Worm (Caenorhabditis elegans) whole organism, L1 larva: Measurements from ENCODE around the gene gid-7.
A peak's percentile ranks its signal among the peaks of the same experiment; 100 is the strongest.

Experiments used
- C04F5.9 ChIP-seq: sonication (generic microtip); optimal IDR thresholded peaks from 2 replicates; lab custom pipeline; 2016; ENCODE audit warnings: missing genetic modification characterization, missing compliant biosample characterization
- C34B4.2 ChIP-seq: sonication (generic microtip); optimal IDR thresholded peaks from 2 replicates; lab custom pipeline; 2017; ENCODE audit warnings: mild to moderate bottlenecking, missing genetic modification characterization, missing compliant biosample characterization
- aha-1 ChIP-seq: fragments of 150-350 bp; optimal IDR thresholded peaks from 2 replicates; lab custom pipeline; 2014; ENCODE audit warnings: missing biosample characterization, missing genetic modification characterization
- ceh-82 ChIP-seq, 3 experiments: fragments of 150-350 bp in 1 of 3; sonication (generic microtip) in 2 of 3; optimal IDR thresholded peaks; 2 replicates each; lab custom pipeline; 2014 to 2017; ENCODE audit warnings: missing biosample characterization in 3 of 3, missing genetic modification characterization in 3 of 3
- ceh-90 ChIP-seq: sonication (generic microtip); optimal IDR thresholded peaks from 2 replicates; lab custom pipeline; 2016; ENCODE audit warnings: missing genetic modification characterization, missing compliant biosample characterization
- dpl-1 ChIP-seq, 3 experiments: fragments of 150-350 bp in 2 of 3; sonication (generic microtip) in 1 of 3; optimal IDR thresholded peaks; 2 replicates each; lab custom pipeline; 2014 to 2017; ENCODE audit warnings: missing biosample characterization in 3 of 3, missing genetic modification characterization in 3 of 3, missing genetic modification reagents in 3 of 3
- efl-1 ChIP-seq, 4 experiments: fragments of 150-350 bp; optimal IDR thresholded peaks in 3 of 4; peaks in 1 of 4; 1 replicate in 1 of 4; 2 replicates in 3 of 4; lab custom pipeline; 2014; ENCODE audit warnings: missing biosample characterization in 2 of 4, missing genetic modification characterization in 2 of 4, missing genetic modification reagents in 2 of 4
- efl-3 ChIP-seq: fragments of 200-800 bp; sonication (Bioruptor generic); optimal IDR thresholded peaks from 2 replicates; lab custom pipeline; 2018; ENCODE audit warnings: mild to moderate bottlenecking, missing genetic modification characterization, missing compliant biosample characterization
- egl-13 ChIP-seq: sonication (generic microtip); optimal IDR thresholded peaks from 2 replicates; lab custom pipeline; 2016; ENCODE audit warnings: missing genotype, missing genetic modification reagents, missing genetic modification characterization, missing compliant biosample characterization
- egl-27 ChIP-seq, 2 experiments: fragments of 150-350 bp in 1 of 2; sonication (generic microtip); optimal IDR thresholded peaks; 3 replicates each; lab custom pipeline; 2017 to 2018; ENCODE audit warnings: missing biosample characterization in 2 of 2, missing genetic modification characterization in 2 of 2, missing genetic modification reagents in 2 of 2
- elt-2 ChIP-seq: sonication (generic microtip); optimal IDR thresholded peaks from 2 replicates; lab custom pipeline; 2016; ENCODE audit warnings: missing genetic modification characterization, mild to moderate bottlenecking, inconsistent platforms, missing compliant biosample characterization, missing genetic modification reagents
- ets-5 ChIP-seq: fragments of 200-800 bp; sonication (Bioruptor generic); IDR thresholded peaks from 2 replicates; pipeline ENCODE4 v1.3.6; 2022; ENCODE audit warnings: missing genetic modification characterization, missing compliant biosample characterization
- fkh-4 ChIP-seq: sonication (generic microtip); optimal IDR thresholded peaks from 2 replicates; lab custom pipeline; 2016; ENCODE audit warnings: missing compliant biosample characterization, missing genetic modification characterization, borderline replicate concordance
- fkh-8 ChIP-seq: sonication (generic microtip); optimal IDR thresholded peaks from 2 replicates; lab custom pipeline; 2016; ENCODE audit warnings: mild to moderate bottlenecking, missing genetic modification characterization, missing compliant biosample characterization
- grh-1 ChIP-seq: fragments of 200-800 bp; sonication (Bioruptor generic); IDR thresholded peaks from 2 replicates; pipeline ENCODE4 v1.3.6; 2022; ENCODE audit warnings: missing genetic modification reagents, missing genetic modification characterization, missing compliant biosample characterization
- hlh-17 ChIP-seq: fragments of 200-800 bp; sonication (Bioruptor generic); optimal IDR thresholded peaks from 2 replicates; lab custom pipeline; 2018; ENCODE audit warnings: missing genetic modification characterization, mild to moderate bottlenecking, missing compliant biosample characterization, moderate library complexity, borderline replicate concordance
- hlh-4 ChIP-seq: sonication (generic microtip); optimal IDR thresholded peaks from 2 replicates; lab custom pipeline; 2016; ENCODE audit warnings: mild to moderate bottlenecking, missing genetic modification characterization, missing compliant biosample characterization
- hpl-2 ChIP-seq: fragments of 150-350 bp; optimal IDR thresholded peaks from 2 replicates; lab custom pipeline; 2014; ENCODE audit warnings: missing biosample characterization, missing genetic modification reagents, missing genetic modification characterization
- isw-1 ChIP-seq: fragments of 200-800 bp; sonication (Bioruptor generic); IDR thresholded peaks from 2 replicates; pipeline ENCODE4 v1.3.6; 2022; ENCODE audit warnings: missing genetic modification characterization, missing compliant biosample characterization
- jun-1 ChIP-seq: fragments of 150-350 bp; optimal IDR thresholded peaks from 2 replicates; lab custom pipeline; 2014; ENCODE audit warnings: missing biosample characterization, missing genetic modification reagents, missing genetic modification characterization
- lin-14 ChIP-seq: fragments of 200-800 bp; sonication (Bioruptor generic); optimal IDR thresholded peaks from 2 replicates; lab custom pipeline; 2018; ENCODE audit warnings: mild to moderate bottlenecking, missing genetic modification characterization, moderate library complexity, missing compliant biosample characterization
- lin-15B ChIP-seq: fragments of 150-350 bp; sonication (generic microtip); optimal IDR thresholded peaks from 3 replicates; lab custom pipeline; 2014; ENCODE audit warnings: missing biosample characterization, missing genetic modification characterization
- lin-35 ChIP-seq, 2 experiments: fragments of 150-350 bp; optimal IDR thresholded peaks; 2 replicates each; lab custom pipeline; 2014; ENCODE audit warnings: missing biosample characterization in 2 of 2, missing genetic modification characterization in 2 of 2, missing genetic modification reagents in 2 of 2
- lin-39 ChIP-seq: fragments of 150-350 bp; optimal IDR thresholded peaks from 2 replicates; lab custom pipeline; 2014; ENCODE audit warnings: missing biosample characterization, missing genetic modification reagents, missing genetic modification characterization
- lsy-2 ChIP-seq, 2 experiments: fragments of 150-350 bp; optimal IDR thresholded peaks; 2 replicates each; lab custom pipeline; 2014; ENCODE audit warnings: missing biosample characterization in 2 of 2, missing genetic modification characterization in 2 of 2
- mab-9 ChIP-seq: fragments of 200-800 bp; sonication (Bioruptor generic); IDR thresholded peaks from 2 replicates; pipeline ENCODE4 v1.3.6; 2022; ENCODE audit warnings: missing genetic modification reagents, missing genetic modification characterization, missing compliant biosample characterization
- mef-2 ChIP-seq: fragments of 150-350 bp; optimal IDR thresholded peaks from 2 replicates; lab custom pipeline; 2014; ENCODE audit warnings: missing biosample characterization, missing genetic modification characterization
- mep-1 ChIP-seq: fragments of 150-350 bp; optimal IDR thresholded peaks from 2 replicates; lab custom pipeline; 2014; ENCODE audit warnings: missing biosample characterization, missing genetic modification characterization
- nhr-11 ChIP-seq: fragments of 150-350 bp; optimal IDR thresholded peaks from 2 replicates; lab custom pipeline; 2014; ENCODE audit warnings: missing biosample characterization, missing genetic modification characterization
- nhr-12 ChIP-seq: sonication (generic microtip); optimal IDR thresholded peaks from 2 replicates; lab custom pipeline; 2017; ENCODE audit warnings: missing biosample characterization, missing genetic modification characterization
- nhr-237 ChIP-seq: fragments of 150-350 bp; optimal IDR thresholded peaks from 2 replicates; lab custom pipeline; 2014; ENCODE audit warnings: missing biosample characterization, missing genetic modification characterization
- nhr-47 ChIP-seq: sonication (generic microtip); optimal IDR thresholded peaks from 2 replicates; lab custom pipeline; 2016; ENCODE audit warnings: mild to moderate bottlenecking, missing genetic modification characterization, moderate library complexity, missing compliant biosample characterization
- nhr-71 ChIP-seq: sonication (generic microtip); optimal IDR thresholded peaks from 2 replicates; lab custom pipeline; 2016; ENCODE audit warnings: mild to moderate bottlenecking, missing genetic modification characterization, moderate library complexity, missing compliant biosample characterization
- nhr-76 ChIP-seq: sonication (generic microtip); optimal IDR thresholded peaks from 2 replicates; lab custom pipeline; 2017; ENCODE audit warnings: missing biosample characterization, missing genetic modification characterization
- nhr-84 ChIP-seq: sonication (generic microtip); optimal IDR thresholded peaks from 2 replicates; lab custom pipeline; 2017; ENCODE audit warnings: missing biosample characterization, missing genetic modification characterization
- pax-3 ChIP-seq: fragments of 200-800 bp; sonication (Bioruptor generic); optimal IDR thresholded peaks from 2 replicates; lab custom pipeline; 2018; ENCODE audit warnings: mild to moderate bottlenecking, missing genetic modification characterization, moderate library complexity, missing compliant biosample characterization
- pqm-1 ChIP-seq: sonication (generic microtip); optimal IDR thresholded peaks from 3 replicates; lab custom pipeline; 2017; ENCODE audit warnings: missing biosample characterization, missing genetic modification characterization
- rnt-1 ChIP-seq: sonication (generic microtip); optimal IDR thresholded peaks from 2 replicates; lab custom pipeline; 2016; ENCODE audit warnings: mild to moderate bottlenecking, missing genetic modification characterization, moderate library complexity, missing compliant biosample characterization
- skn-1 ChIP-seq: fragments of 150-350 bp; optimal IDR thresholded peaks from 2 replicates; lab custom pipeline; 2014; ENCODE audit warnings: missing biosample characterization, missing genetic modification characterization
- snpc-4 ChIP-seq: fragments of 150-350 bp; optimal IDR thresholded peaks from 2 replicates; lab custom pipeline; 2014; ENCODE audit warnings: missing biosample characterization, missing genetic modification characterization
- sptf-1 ChIP-seq: fragments of 150-350 bp; optimal IDR thresholded peaks from 2 replicates; lab custom pipeline; 2014; ENCODE audit warnings: missing biosample characterization, missing genetic modification characterization
- sup-37 ChIP-seq: fragments of 200-800 bp; sonication (Bioruptor generic); optimal IDR thresholded peaks from 2 replicates; lab custom pipeline; 2018; ENCODE audit warnings: mild to moderate bottlenecking, missing genetic modification characterization, missing compliant biosample characterization
- swsn-7 ChIP-seq: sonication (generic microtip); optimal IDR thresholded peaks from 2 replicates; lab custom pipeline; 2016; ENCODE audit warnings: missing genetic modification characterization, missing compliant biosample characterization
- tbx-2 ChIP-seq: sonication (generic microtip); optimal IDR thresholded peaks from 2 replicates; lab custom pipeline; 2016; ENCODE audit warnings: missing genetic modification characterization, missing compliant biosample characterization
- tlp-1 ChIP-seq: fragments of 150-350 bp; optimal IDR thresholded peaks from 2 replicates; lab custom pipeline; 2014; ENCODE audit warnings: missing biosample characterization, missing genetic modification characterization
- unc-30 ChIP-seq: sonication (generic microtip); optimal IDR thresholded peaks from 2 replicates; lab custom pipeline; 2017; ENCODE audit warnings: missing biosample characterization, missing genetic modification characterization
- unc-62 ChIP-seq: fragments of 150-350 bp; optimal IDR thresholded peaks from 2 replicates; lab custom pipeline; 2014; ENCODE audit warnings: missing biosample characterization, missing genetic modification reagents, missing genetic modification characterization
- unc-86 ChIP-seq: sonication (generic microtip); optimal IDR thresholded peaks from 2 replicates; lab custom pipeline; 2016; ENCODE audit warnings: missing genetic modification characterization, missing compliant biosample characterization
- unc-98 ChIP-seq: fragments of 200-800 bp; sonication (Bioruptor generic); IDR thresholded peaks from 2 replicates; pipeline ENCODE4 v1.3.6; 2022; ENCODE audit warnings: missing genetic modification characterization, missing compliant biosample characterization
- vab-15 ChIP-seq: sonication (generic microtip); optimal IDR thresholded peaks from 2 replicates; lab custom pipeline; 2017; ENCODE audit warnings: missing genotype, mild to moderate bottlenecking, missing genetic modification characterization, missing compliant biosample characterization
- ztf-11 ChIP-seq, 2 experiments: sonication (generic microtip); optimal IDR thresholded peaks; 2 replicates each; lab custom pipeline; 2016 to 2017; ENCODE audit warnings: missing genetic modification characterization in 2 of 2, missing biosample characterization in 1 of 2, missing compliant biosample characterization in 1 of 2
- ztf-4 ChIP-seq: fragments of 150-350 bp; optimal IDR thresholded peaks from 2 replicates; lab custom pipeline; 2014; ENCODE audit warnings: missing biosample characterization, missing genetic modification characterization

gid-7 gene

DNA sequence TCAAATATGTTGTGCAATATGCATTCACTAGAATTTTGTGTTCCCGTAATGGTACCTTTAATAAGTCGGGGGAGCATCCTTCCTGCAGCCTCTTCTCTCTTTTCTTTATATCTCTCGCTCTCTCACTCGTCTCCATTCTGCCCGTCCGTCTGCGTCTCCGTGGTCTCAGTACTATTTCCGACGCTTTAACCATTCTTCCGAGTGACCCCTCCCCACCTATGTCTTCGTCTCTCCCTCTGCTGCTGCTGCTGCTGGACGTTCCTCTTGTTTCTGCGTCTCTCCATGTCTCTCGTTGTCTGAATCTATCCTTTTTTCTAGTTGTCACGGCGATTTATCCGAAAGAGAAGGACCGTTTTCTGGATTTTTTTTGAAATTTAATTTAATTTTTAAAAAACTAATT, 53.0 kb downstream of the gid-7 start (continued):
- no peak for TF ChIP-seq ceh-90
- peak; percentile 64 for TF ChIP-seq lin-35 (GFP tag; optimal IDR thresholded peaks at IDR 0.05; lab: Kevin White, UChicago)
- TF ChIP-seq sptf-1 (tag; lab: Kevin White, UChicago), result no peak
- TF ChIP-seq jun-1 (tag; lab: Kevin White, UChicago), result peak; percentile 34
- TF ChIP-seq egl-27 (tag; optimal IDR thresholded peaks at IDR 0.05; lab: Kevin White, UChicago), result no peak
- no peak for TF ChIP-seq tlp-1
- peak; percentile 82 for TF ChIP-seq unc-86 (tag; lab: Kevin White, UChicago)
- no peak for TF ChIP-seq fkh-4 (tag; lab: Kevin White, UChicago)
- peak; percentile 79 for TF ChIP-seq rnt-1 (tag; lab: Kevin White, UChicago)
- TF ChIP-seq isw-1, result peak; percentile 39
- peak; percentile 28 for TF ChIP-seq lin-39 (tag; lab: Kevin White, UChicago)
- peak; percentile 8; the same call in 1 of the 2 replicates for TF ChIP-seq grh-1 (GFP tag; lab: Robert Waterston, UW)
- peak; percentile 61 for TF ChIP-seq nhr-11 (tag; lab: Kevin White, UChicago)
- peak; percentile 80 for TF ChIP-seq nhr-47 (tag; lab: Kevin White, UChicago)
- no peak for TF ChIP-seq hpl-2 (GFP tag; lab: Kevin White, UChicago)
- TF ChIP-seq vab-15 (tag; lab: Kevin White, UChicago), result no peak
- TF ChIP-seq C34B4.2, result no peak
- TF ChIP-seq tbx-2 (tag; lab: Kevin White, UChicago), result peak; percentile 80
- no peak for TF ChIP-seq ets-5 (GFP tag; lab: Robert Waterston, UW)
- TF ChIP-seq egl-13 (tag; lab: Kevin White, UChicago), result peak; percentile 66
- TF ChIP-seq aha-1 (tag; lab: Kevin White, UChicago), result no peak
- TF ChIP-seq ceh-82 (tag; optimal IDR thresholded peaks at IDR 0.05; lab: Kevin White, UChicago), result peak in 2 of 3 experiments; percentile 49 to 66
- TF ChIP-seq ztf-11 (tag; optimal IDR thresholded peaks at IDR 0.05; lab: Kevin White, UChicago), result peak in 1 of 2 experiments; percentile 63
- no peak for TF ChIP-seq unc-62
- TF ChIP-seq mab-9, result no peak
- no peak for TF ChIP-seq nhr-237
- no peak for TF ChIP-seq C04F5.9 (tag; lab: Kevin White, UChicago)
- no peak for TF ChIP-seq mef-2 (tag; lab: Kevin White, UChicago)
- peak; percentile 92 for TF ChIP-seq lin-14
- TF ChIP-seq nhr-76, result no peak
- no peak for TF ChIP-seq pqm-1 (tag; lab: Kevin White, UChicago)
- TF ChIP-seq nhr-12 (tag; lab: Kevin White, UChicago), result no peak
- no peak for TF ChIP-seq pax-3 (tag; lab: Kevin White, UChicago)
- TF ChIP-seq elt-2 (tag; lab: Kevin White, UChicago), result peak; percentile 21
- no peak for TF ChIP-seq unc-30
- TF ChIP-seq mep-1 (tag; lab: Kevin White, UChicago), result peak; percentile 78
- peak; percentile 11 for TF ChIP-seq snpc-4
- peak; percentile 25 for TF ChIP-seq fkh-8 (tag; lab: Kevin White, UChicago)
- TF ChIP-seq lsy-2 (tag; optimal IDR thresholded peaks at IDR 0.05; lab: Kevin White, UChicago), result peak; percentile 61 to 69
- TF ChIP-seq hlh-17, result no peak
- peak; percentile 86 for TF ChIP-seq swsn-7 (tag; lab: Kevin White, UChicago)
- TF ChIP-seq lin-15B, result no peak
- TF ChIP-seq unc-98 (GFP tag; lab: Robert Waterston, UW), result no peak
- TF ChIP-seq nhr-84 (tag; lab: Kevin White, UChicago), result no peak
- peak; percentile 78 to 90 for TF ChIP-seq efl-1 (optimal IDR thresholded peaks at IDR 0.05; lab: Kevin White, UChicago)
- TF ChIP-seq efl-1 (GFP tag; optimal IDR thresholded peaks at IDR 0.05 in 1 of 2; lab: Kevin White, UChicago), result peak; percentile 41 to 95
- no peak for TF ChIP-seq sup-37
- peak; percentile 15 to 40 (median 38) for TF ChIP-seq dpl-1 (GFP tag; optimal IDR thresholded peaks at IDR 0.05; lab: Kevin White, UChicago)
- TF ChIP-seq skn-1, result peak; percentile 72
- no peak for TF ChIP-seq efl-3 (GFP tag; lab: Kevin White, UChicago)
- TF ChIP-seq nhr-71, result peak; percentile 89
- no peak for TF ChIP-seq hlh-4 (tag; lab: Kevin White, UChicago)
- no peak for TF ChIP-seq ztf-4 (tag; lab: Kevin White, UChicago)
